Worm (Caenorhabditis elegans): Measurements from ENCODE around the gene fbxc-15.
A peak's percentile ranks its signal among the peaks of the same experiment; 100 is the strongest.
"Not testable (repeated sequence)": the region's sequence is repeated elsewhere in the genome, so short reads cannot be mapped to it uniquely, and the experiment has no call there.

Gene fbxc-15

DNA sequence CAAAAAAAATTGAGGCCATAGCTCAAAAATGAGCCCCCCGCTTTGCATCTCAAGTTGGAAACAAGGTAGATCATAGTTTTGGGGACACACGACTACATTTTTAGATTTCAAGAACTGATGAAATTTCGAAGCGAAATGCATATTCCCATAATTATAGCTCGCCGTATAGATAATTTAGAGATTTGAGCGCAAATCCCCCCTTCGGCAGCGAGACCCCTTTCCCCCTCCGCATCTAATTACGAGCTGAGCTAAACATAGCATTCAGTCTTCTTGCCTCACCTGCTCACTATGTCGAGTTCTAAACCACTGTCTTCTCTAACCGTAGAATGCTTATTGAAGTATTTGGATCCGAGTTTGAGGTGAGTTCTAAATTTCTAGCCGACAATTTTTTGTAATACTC is at the start of gene fbxc-15, which contains the start of gene fbxc-17:
TSS of gene fbxc-15 (plus strand) at position 289 of the 400 bp plus-strand sequence.
TSS of gene fbxc-17 (minus strand) at position 101 of the 400 bp plus-strand sequence.
- TF ChIP-seq ceh-36 (tag; optimal IDR thresholded peaks at IDR 0.05) (no peak), scrt-1 (GFP tag; IDR thresholded peaks at IDR 0.05) (no peak), hmbx-1 (tag; optimal IDR thresholded peaks at IDR 0.05) (no peak), tbx-11 (GFP tag; IDR thresholded peaks at IDR 0.05) (no peak), aly-1 (tag; optimal IDR thresholded peaks at IDR 0.05) (no peak), flt-1 (GFP tag; IDR thresholded peaks at IDR 0.05) (no peak), hmg-4 (GFP tag; optimal IDR thresholded peaks at IDR 0.05) (no peak), ets-7 (tag; optimal IDR thresholded peaks at IDR 0.05) (no peak), tbx-37 (GFP tag; conservative IDR thresholded peaks at IDR 0.05) (no peak), ceh-13 (GFP tag; optimal IDR thresholded peaks at IDR 0.05) (no peak), pes-1 (GFP tag; IDR thresholded peaks at IDR 0.05) (no peak), sea-1 (GFP tag; conservative IDR thresholded peaks at IDR 0.05) (no peak), ama-1 (optimal IDR thresholded peaks at IDR 0.05) (no peak), tra-4 (tag; optimal IDR thresholded peaks at IDR 0.05) (no peak), B0310.2 (tag; optimal IDR thresholded peaks at IDR 0.05) (no peak), hnd-1 (tag; optimal IDR thresholded peaks at IDR 0.05) (no peak)

DNA sequence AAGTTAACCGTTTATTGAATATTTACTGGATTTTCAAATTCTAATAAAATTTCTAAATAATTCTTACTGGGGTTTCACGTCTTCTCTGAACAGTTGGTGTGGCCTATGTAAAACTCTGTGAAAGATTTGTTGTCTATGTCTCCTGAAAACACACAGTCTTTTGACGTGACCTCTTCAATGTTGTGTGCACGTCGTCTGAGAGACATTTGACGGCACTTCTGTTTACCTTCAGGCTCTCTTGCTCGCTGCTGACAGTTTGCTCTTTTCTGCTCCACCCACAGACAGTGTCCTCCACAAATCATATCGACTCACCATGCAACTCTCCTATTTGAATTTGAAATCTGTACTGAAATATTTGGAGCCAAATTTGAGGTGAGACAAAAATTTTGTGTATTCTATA is 48.4 kb upstream of the fbxc-15 start, which contains the start of gene fbxc-34:
TSS of gene fbxc-34 (plus strand) at position 301 of the 400 bp plus-strand sequence.
- not testable (repeated sequence) for TF ChIP-seq scrt-1 (GFP tag; IDR thresholded peaks at IDR 0.05); ceh-36 (tag; optimal IDR thresholded peaks at IDR 0.05); ama-1 (optimal IDR thresholded peaks at IDR 0.05)

DNA sequence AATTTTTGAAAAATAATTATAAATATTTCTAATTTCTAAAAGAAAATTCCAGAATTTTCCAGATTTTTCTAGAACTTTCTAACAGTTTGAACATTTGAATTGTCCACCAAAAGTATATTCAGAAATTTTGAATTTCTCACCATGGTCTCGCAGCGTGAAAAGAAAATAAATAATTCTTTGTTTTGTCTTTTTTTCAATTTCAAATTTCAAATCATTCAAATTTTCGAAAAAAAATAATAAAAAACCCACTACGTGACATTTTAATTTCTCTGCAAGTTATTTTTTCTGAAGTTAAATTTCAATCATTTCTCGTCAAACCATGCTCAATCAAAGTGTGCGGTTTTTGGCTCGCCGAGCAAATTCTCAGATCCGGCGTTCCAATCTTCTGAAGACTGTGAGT is 46.5 kb upstream of the fbxc-15 start, which contains the start of gene acs-15:
TSS of gene acs-15 (plus strand) at position 301 of the 400 bp plus-strand sequence.
- TF ChIP-seq aly-1 (tag; optimal IDR thresholded peaks at IDR 0.05) (no peak), hmg-4 (GFP tag; optimal IDR thresholded peaks at IDR 0.05) (no peak), pes-1 (GFP tag; IDR thresholded peaks at IDR 0.05) (no peak), ets-7 (tag; optimal IDR thresholded peaks at IDR 0.05) (no peak), ceh-13 (GFP tag; optimal IDR thresholded peaks at IDR 0.05) (no peak), hnd-1 (tag; optimal IDR thresholded peaks at IDR 0.05) (no peak), sea-1 (GFP tag; conservative IDR thresholded peaks at IDR 0.05) (no peak), tbx-37 (GFP tag; conservative IDR thresholded peaks at IDR 0.05) (no peak), tbx-11 (GFP tag; IDR thresholded peaks at IDR 0.05) (no peak)

DNA sequence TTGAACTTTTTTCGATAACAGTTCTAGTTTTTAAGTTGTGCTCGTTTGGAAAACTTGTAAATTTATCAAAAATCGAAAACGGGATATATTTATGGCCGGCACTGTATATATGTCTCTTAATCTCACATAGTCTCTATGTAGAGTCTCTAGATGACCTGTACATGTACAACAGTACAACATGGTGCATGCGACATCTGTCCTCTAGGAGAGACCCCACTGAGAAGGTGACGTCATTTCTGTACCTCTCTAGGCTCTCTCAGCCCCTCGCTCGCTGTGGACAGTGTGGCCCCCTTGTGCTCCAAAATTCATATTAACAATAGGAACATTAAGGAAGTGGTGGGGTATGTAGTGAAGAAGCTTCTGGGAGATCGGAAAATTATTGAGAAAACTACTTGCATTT is 42.0 kb upstream of the fbxc-15 start:
- TF ChIP-seq ama-1 (optimal IDR thresholded peaks at IDR 0.05): no peak
- TF ChIP-seq sea-1 (GFP tag; conservative IDR thresholded peaks at IDR 0.05): 0 out of 2 replicates have a peak, but pooled peaks have one; percentile 22

DNA sequence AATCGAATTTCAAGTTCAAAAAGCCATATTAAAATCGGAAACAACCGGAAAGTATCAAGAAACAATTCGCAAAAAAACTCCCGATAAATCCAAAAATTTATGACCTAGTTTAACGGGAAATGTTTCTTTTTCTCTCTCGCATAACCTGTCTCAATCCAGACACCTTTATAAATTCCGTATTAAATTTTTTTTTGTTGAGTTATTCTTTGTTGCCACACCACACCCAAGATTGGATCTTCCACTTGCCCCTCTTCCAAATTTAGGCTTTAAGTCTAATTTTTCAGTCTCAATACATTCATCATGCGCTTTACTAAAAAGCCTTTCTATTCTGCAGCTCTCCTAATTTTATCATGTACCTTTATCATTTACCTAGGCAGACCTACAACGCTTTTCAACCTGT is 40.7 kb upstream of the fbxc-15 start, which contains the start of gene R07C3.3:
TSS of gene R07C3.3 (plus strand) at position 301 of the 400 bp plus-strand sequence.
- TF ChIP-seq hmg-4 (GFP tag; optimal IDR thresholded peaks at IDR 0.05): no peak
- no peak for TF ChIP-seq flt-1 (GFP tag; IDR thresholded peaks at IDR 0.05)
- no peak for TF ChIP-seq B0310.2 (tag; optimal IDR thresholded peaks at IDR 0.05)
- no peak for TF ChIP-seq F13C5.2 (tag; optimal IDR thresholded peaks at IDR 0.05)
- TF ChIP-seq ama-1 (optimal IDR thresholded peaks at IDR 0.05): no peak
- no peak for TF ChIP-seq tra-4 (tag; optimal IDR thresholded peaks at IDR 0.05)
- no peak for TF ChIP-seq tbx-37 (GFP tag; conservative IDR thresholded peaks at IDR 0.05)
- TF ChIP-seq pes-1 (GFP tag; IDR thresholded peaks at IDR 0.05): no peak
- no peak for TF ChIP-seq aly-1 (tag; optimal IDR thresholded peaks at IDR 0.05)
- no peak for TF ChIP-seq sea-1 (GFP tag; conservative IDR thresholded peaks at IDR 0.05)
- no peak for TF ChIP-seq ceh-13 (GFP tag; optimal IDR thresholded peaks at IDR 0.05)
- TF ChIP-seq scrt-1 (GFP tag; IDR thresholded peaks at IDR 0.05): no peak
- no peak for TF ChIP-seq ets-7 (tag; optimal IDR thresholded peaks at IDR 0.05)
- TF ChIP-seq hmbx-1 (tag; optimal IDR thresholded peaks at IDR 0.05): no peak
- no peak for TF ChIP-seq tbx-11 (GFP tag; IDR thresholded peaks at IDR 0.05)
- no peak for TF ChIP-seq ceh-36 (tag; optimal IDR thresholded peaks at IDR 0.05)
- TF ChIP-seq hnd-1 (tag; optimal IDR thresholded peaks at IDR 0.05): no peak

DNA sequence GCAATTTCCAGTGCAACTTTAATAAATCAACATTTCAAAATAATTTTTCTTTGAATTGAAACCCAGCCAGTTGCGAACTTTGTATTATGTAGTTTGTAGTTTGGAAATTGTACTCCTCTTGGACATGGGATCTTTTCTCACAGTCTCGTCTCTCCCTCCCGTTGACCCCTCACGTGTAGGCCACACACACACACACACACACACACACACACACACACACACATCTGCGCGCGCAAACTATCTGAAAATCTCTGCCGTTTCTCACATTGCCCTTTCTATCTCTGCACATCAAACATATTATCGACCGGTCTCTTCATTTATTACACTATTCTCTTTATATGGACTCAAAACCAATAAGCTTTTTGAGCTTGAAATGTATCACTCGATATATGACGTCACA is 38.4 kb upstream of the fbxc-15 start, which contains the start of gene fbxc-36:
TSS of gene fbxc-36 (plus strand) at position 205 of the 400 bp plus-strand sequence.
- no peak for TF ChIP-seq aly-1 (tag; optimal IDR thresholded peaks at IDR 0.05)
- no peak for TF ChIP-seq hmg-4 (GFP tag; optimal IDR thresholded peaks at IDR 0.05)
- TF ChIP-seq ceh-36 (tag; optimal IDR thresholded peaks at IDR 0.05): no peak
- TF ChIP-seq tbx-11 (GFP tag; IDR thresholded peaks at IDR 0.05): no peak
- TF ChIP-seq hmbx-1 (tag; optimal IDR thresholded peaks at IDR 0.05): no peak
- no peak for TF ChIP-seq F13C5.2 (tag; optimal IDR thresholded peaks at IDR 0.05)

DNA sequence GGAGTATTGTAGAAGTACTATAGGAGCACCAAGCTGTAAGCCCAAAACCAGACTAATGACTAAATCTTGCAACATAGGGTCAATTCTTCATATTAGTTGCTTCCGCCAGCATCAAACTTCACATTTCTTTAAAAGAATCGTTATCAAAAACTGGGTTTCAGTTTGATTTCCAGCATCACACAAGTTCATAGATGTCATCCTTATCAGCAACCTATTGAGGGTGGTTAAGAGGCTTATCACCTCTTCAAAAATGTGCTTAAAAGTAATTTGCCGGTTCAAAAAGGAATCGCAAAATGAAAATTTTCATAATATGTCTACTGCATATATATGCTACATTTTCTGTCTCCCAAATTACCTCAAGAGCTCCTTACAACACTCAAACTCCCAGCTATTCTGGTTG is 35.5 kb upstream of the fbxc-15 start, which contains the start of gene clec-43:
TSS of gene clec-43 (plus strand) at position 294 of the 400 bp plus-strand sequence.
- no peak for TF ChIP-seq F13C5.2 (tag; optimal IDR thresholded peaks at IDR 0.05)
- no peak for TF ChIP-seq aly-1 (tag; optimal IDR thresholded peaks at IDR 0.05)
- TF ChIP-seq scrt-1 (GFP tag; IDR thresholded peaks at IDR 0.05): no peak
- TF ChIP-seq flt-1 (GFP tag; IDR thresholded peaks at IDR 0.05): no peak
- TF ChIP-seq pes-1 (GFP tag; IDR thresholded peaks at IDR 0.05): no peak
- TF ChIP-seq hnd-1 (tag; optimal IDR thresholded peaks at IDR 0.05): no peak
- TF ChIP-seq hmg-4 (GFP tag; optimal IDR thresholded peaks at IDR 0.05): no peak

DNA sequence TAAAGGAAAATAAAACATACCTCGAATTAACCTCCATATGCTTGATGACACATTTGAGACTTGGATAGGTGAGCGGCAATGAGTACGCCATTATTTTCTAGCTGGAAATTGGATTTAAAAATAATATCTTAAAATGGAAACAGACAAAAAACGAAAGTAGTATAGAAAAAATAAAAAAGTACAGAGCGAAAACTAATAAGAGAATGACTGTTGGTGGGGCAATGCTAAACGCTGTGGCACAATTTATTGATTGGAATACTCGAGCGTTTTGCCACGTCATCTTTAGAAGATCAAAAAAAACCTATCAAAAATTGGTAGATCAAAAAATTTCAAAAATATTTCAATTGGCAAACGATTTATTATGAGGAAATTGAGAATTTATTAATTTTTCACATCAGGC is 31.1 kb upstream of the fbxc-15 start, which contains the start of gene fbxc-32:
TSS of gene fbxc-32 (minus strand) at position 101 of the 400 bp plus-strand sequence.
- no peak for TF ChIP-seq sea-1 (GFP tag; conservative IDR thresholded peaks at IDR 0.05)

DNA sequence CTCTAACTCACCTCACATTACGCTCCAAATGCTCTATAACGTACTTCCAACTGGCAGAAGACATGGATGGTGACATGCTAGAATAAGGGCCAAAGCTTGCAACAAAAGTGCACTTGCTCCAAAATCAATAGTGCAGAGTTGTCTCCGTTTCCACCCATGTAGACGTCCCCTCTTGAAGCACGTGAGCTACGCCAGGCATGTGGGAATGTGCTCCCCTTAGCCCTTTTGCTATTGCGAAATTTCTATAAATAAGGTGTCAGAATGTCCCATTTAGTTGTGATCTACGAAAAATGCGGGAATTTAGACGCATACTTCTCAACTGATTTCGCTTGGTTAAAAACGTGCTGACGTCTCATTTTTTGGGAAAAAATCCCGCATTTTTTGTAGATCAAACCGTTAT is 28.8 kb upstream of the fbxc-15 start:
- TF ChIP-seq pes-1 (GFP tag; IDR thresholded peaks at IDR 0.05): no peak
- TF ChIP-seq tbx-11 (GFP tag; IDR thresholded peaks at IDR 0.05): no peak
